Fruit fly (Drosophila melanogaster): ENCODE results near the gene CG14137.
"Not testable (repeated sequence)": the region's sequence is repeated elsewhere in the genome, so short reads cannot be mapped to it uniquely, and the experiment has no call there.

Gene CG14137

DNA sequence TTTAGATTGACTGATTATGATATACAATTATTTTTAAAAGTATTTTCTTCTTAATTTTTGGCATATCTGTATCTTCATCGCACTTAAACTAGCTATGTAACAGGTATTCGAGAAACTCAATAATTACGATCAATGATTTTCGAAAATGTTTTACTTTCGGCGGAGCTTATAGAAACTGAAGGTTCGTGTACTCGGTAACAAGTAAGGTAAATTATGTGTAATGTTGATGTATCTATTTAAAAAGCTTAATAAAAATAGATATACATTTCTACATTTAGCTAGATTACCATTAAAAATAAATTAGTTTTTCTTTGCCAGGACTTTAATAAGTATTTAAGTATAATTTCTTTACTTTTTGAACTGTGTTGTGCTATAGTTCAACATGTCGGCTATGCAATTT, 21.0 kb downstream of the CG14137 start:
- TF ChIP-seq OdsH (GFP tag; optimal IDR thresholded peaks at IDR 0.05), result no peak
- no peak for TF ChIP-seq CG32264 (GFP tag; optimal IDR thresholded peaks at IDR 0.05)
- peak; percentile 7 for TF ChIP-seq Myc (optimal IDR thresholded peaks at IDR 0.05)

DNA sequence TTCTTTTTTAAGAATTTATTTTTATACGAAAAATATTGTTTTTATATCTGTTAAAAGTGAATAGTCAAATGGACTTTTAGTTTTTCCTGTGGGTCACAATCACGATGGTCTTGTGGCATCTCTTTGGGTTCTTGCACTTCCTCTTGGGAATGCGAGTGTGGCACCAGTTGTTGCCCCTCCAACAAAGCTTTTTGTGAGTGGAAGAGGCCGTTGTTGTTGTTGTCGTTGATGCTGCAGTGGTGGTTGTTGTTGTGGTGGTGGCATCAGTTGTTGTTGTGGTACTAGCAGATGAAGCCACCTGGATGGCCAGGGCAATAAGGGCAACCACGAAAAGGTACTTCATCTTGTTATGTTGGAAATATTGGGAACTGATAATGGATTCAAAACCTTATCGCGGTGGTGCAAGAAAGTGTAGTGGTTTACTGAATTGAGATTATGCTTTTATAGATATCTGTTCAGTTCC, 21.6 kb downstream of the CG14137 start, which contains the start of gene CG33270:
Gene CG33270 (minus strand): TSS at position 413 of the 463 bp plus-strand sequence.
- TF ChIP-seq dmrt93B (GFP tag; optimal IDR thresholded peaks at IDR 0.05) (no peak), fru (GFP tag; optimal IDR thresholded peaks at IDR 0.05) (no peak), Hnf4 (GFP tag; optimal IDR thresholded peaks at IDR 0.05) (no peak), sage (GFP tag; optimal IDR thresholded peaks at IDR 0.05) (no peak), rgr (GFP tag; optimal IDR thresholded peaks at IDR 0.05) (no peak), Myc (optimal IDR thresholded peaks at IDR 0.05) (no peak), HLH106 (tag; optimal IDR thresholded peaks at IDR 0.05) (no peak), foxo (GFP tag; optimal IDR thresholded peaks at IDR 0.05) (no peak), Mio (GFP tag; optimal IDR thresholded peaks at IDR 0.05) (no peak), lola (GFP tag; optimal IDR thresholded peaks at IDR 0.05) (no peak), h (GFP tag; optimal IDR thresholded peaks at IDR 0.05) (no peak), tai (GFP tag; optimal IDR thresholded peaks at IDR 0.05) (no peak), psq (GFP tag; optimal IDR thresholded peaks at IDR 0.05) (no peak)

DNA sequence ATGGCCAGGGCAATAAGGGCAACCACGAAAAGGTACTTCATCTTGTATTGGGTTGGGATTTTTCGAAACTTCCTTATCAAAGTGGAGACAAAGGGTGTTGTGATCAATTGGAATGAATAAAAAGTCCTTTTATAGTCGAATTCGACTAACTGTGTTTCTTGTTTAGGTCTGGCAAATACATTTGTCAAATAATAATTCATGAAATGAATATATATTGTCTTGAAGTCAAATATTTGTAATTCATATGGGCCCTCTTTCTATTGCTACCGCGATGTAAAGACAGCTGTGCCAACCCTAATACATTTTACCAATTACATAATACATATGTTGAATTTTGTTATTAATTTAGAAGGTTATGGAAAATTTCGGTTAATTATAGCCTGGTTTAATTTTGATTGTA, 22.5 kb downstream of the CG14137 start, which contains the start of gene CG33271:
Gene CG33271 (minus strand): TSS at position 101 of the 400 bp plus-strand sequence.
- TF ChIP-seq jim (GFP tag; optimal IDR thresholded peaks at IDR 0.05) (no peak), pan (optimal IDR thresholded peaks at IDR 0.05) (no peak), Dif (GFP tag; optimal IDR thresholded peaks at IDR 0.05; ENCODE audit: partially characterized antibody) (no peak), fru (GFP tag; optimal IDR thresholded peaks at IDR 0.05) (no peak), brk (GFP tag; optimal IDR thresholded peaks at IDR 0.05) (no peak), Myc (optimal IDR thresholded peaks at IDR 0.05) (no peak), br (GFP tag; optimal IDR thresholded peaks at IDR 0.05) (no peak), tai (GFP tag; optimal IDR thresholded peaks at IDR 0.05) (no peak), CG9705 (GFP tag; optimal IDR thresholded peaks at IDR 0.05) (no peak), woc (GFP tag; optimal IDR thresholded peaks at IDR 0.05) (no peak)

DNA sequence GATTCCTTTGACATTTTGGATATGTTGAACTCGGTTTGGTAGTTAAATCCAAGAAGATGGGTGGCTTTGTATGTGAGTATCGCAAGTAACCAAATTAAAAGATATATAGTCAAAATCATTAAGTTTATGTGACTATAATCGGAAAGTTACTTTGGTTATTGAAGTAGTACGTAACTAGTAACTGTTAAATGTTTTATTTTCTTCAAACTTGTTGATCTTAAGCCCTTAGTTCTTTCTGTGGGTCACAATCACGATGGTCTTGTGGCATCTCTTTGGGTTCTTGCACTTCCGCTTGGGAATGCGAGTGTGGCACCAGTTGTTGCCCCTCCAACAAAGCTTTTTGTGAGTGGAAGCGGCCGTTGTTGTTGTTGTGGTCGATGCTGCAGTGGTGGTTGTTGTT, 22.9 kb downstream of the CG14137 start, which contains the start of gene CG33489:
Gene CG33489 (minus strand): TSS at position 101 of the 400 bp plus-strand sequence.
- TF ChIP-seq CG9705, ey, OdsH (GFP tag; optimal IDR thresholded peaks at IDR 0.05): not testable (repeated sequence)

DNA sequence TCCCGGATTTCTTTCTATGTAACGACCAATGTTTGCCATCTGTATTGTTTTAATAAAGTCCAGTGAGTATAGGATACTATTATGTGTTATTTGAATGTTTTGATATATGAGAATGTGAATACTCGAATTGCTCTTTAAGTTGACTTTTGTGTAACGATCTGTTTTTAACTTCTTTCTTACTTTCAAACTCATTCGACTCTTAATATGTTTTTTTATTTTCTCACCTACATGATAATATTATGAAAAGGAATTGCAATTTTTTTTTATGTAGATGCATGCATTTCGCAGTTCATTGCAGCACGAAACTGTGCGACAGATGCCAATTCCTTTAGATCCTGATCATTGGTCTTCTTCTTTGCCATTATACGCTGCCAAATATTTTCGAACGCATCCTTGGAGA, 25.3 kb downstream of the CG14137 start, which contains the start of gene CG33490:
Gene CG33490 (minus strand): TSS at position 101 of the 400 bp plus-strand sequence.
- TF ChIP-seq Sp1 (GFP tag; optimal IDR thresholded peaks at IDR 0.05), result no peak
- no peak for TF ChIP-seq usp (GFP tag; optimal IDR thresholded peaks at IDR 0.05)
- TF ChIP-seq pan (optimal IDR thresholded peaks at IDR 0.05), result no peak
- no peak for TF ChIP-seq HLH106 (tag; optimal IDR thresholded peaks at IDR 0.05)
- no peak for TF ChIP-seq fru (GFP tag; optimal IDR thresholded peaks at IDR 0.05)
- TF ChIP-seq GATAd (GFP tag; optimal IDR thresholded peaks at IDR 0.05), result no peak
- TF ChIP-seq Hr83 (GFP tag; optimal IDR thresholded peaks at IDR 0.05; ENCODE audit: poor library complexity, severe bottlenecking), result no peak
- no peak for TF ChIP-seq ey (GFP tag; optimal IDR thresholded peaks at IDR 0.05)
- TF ChIP-seq dsf (GFP tag; optimal IDR thresholded peaks at IDR 0.05; ENCODE audit: borderline replicate concordance), result no peak

DNA sequence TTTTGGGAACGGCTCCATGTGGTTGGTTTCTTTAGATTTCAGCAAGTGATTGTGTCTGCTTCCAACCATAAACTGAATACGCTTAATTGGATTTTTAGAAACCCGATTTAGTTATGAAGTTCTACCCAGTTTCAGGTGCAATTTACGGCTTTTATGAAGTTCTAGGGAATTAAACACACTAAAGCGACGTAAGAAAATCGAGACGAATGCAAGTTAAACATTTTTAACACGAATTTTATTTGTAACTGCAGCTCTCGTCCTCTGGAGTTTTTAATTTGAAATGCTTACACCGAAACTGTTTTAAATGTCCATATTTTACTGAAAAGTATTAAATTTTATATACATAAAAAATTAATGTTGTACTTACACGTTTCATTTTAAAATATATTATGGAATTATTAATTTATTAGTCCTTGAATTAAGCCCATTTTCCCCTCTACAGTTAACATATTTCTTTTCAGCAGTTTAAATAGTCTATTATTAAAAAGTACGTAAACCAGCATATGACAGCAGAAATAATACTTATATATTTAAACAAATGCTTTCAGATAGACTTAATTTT, 35.8 kb downstream of the CG14137 start, which contains the start of the genes CG46412 and CG33267:
Gene CG46412 (minus strand): TSS at position 101 of the 562 bp plus-strand sequence.
Gene CG33267 (plus strand): TSS at position 512 of the 562 bp plus-strand sequence.
- TF ChIP-seq tai (GFP tag; optimal IDR thresholded peaks at IDR 0.05) (no peak), h (GFP tag; optimal IDR thresholded peaks at IDR 0.05) (no peak), Myc (optimal IDR thresholded peaks at IDR 0.05) (no peak), ey (GFP tag; optimal IDR thresholded peaks at IDR 0.05) (no peak), br (GFP tag; optimal IDR thresholded peaks at IDR 0.05) (no peak), Dif (GFP tag; optimal IDR thresholded peaks at IDR 0.05; ENCODE audit: partially characterized antibody) (no peak), CG32264 (GFP tag; optimal IDR thresholded peaks at IDR 0.05) (no peak), Dfd (GFP tag; optimal IDR thresholded peaks at IDR 0.05) (no peak), Abd-B (GFP tag; optimal IDR thresholded peaks at IDR 0.05) (no peak)
